Fruit fly (Drosophila melanogaster): ENCODE measurements around the gene Mnr.

The Mnr gene

dm6 chrX:21306485-21307142 lies 25.6 kb upstream of the Mnr start, which contains the start of gene Abca3 (continued):
- TF ChIP-seq ssp (GFP tag; IDR thresholded peaks at IDR 0.05) (no peak), slbo (GFP tag; IDR thresholded peaks at IDR 0.05) (peak; percentile 76), CG1529 (GFP tag; optimal IDR thresholded peaks at IDR 0.05) (no peak), CG1647 (GFP tag; optimal IDR thresholded peaks at IDR 0.05) (peak; percentile 20), ranshi (GFP tag; IDR thresholded peaks at IDR 0.05) (no peak; the same call in 1 of the 2 replicates), hkb (optimal IDR thresholded peaks at IDR 0.05) (peak; percentile 47), hkb (GFP tag; IDR thresholded peaks at IDR 0.05) (peak; percentile 41; the same call in 1 of the 2 replicates), CG11504 (tag; optimal IDR thresholded peaks at IDR 0.05) (peak; percentile 66), tgo (GFP tag; IDR thresholded peaks at IDR 0.05) (peak; percentile 47; the same call in 2 of the 3 replicates), Nf-YC (tag; optimal IDR thresholded peaks at IDR 0.05) (peak; percentile 73), Lhr (GFP tag; optimal IDR thresholded peaks at IDR 0.05) (no peak), Neu2 (GFP tag; optimal IDR thresholded peaks at IDR 0.05; ENCODE audit: borderline replicate concordance) (no peak), danr (GFP tag; IDR thresholded peaks at IDR 0.05) (0 out of 2 replicates have a peak, but pooled peaks have one; percentile 18), CG17802 (tag; optimal IDR thresholded peaks at IDR 0.05) (no peak), Dfd (GFP tag; optimal IDR thresholded peaks at IDR 0.05) (no peak), Awh (GFP tag; IDR thresholded peaks at IDR 0.05) (no peak), phol (tag; optimal IDR thresholded peaks at IDR 0.05) (peak; percentile 64), Mrtf (GFP tag; IDR thresholded peaks at IDR 0.05) (no peak), CG30431 (GFP tag; optimal IDR thresholded peaks at IDR 0.05) (peak; percentile 13), scrt (GFP tag; optimal IDR thresholded peaks at IDR 0.05) (peak; percentile 66), Lpt (GFP tag; optimal IDR thresholded peaks at IDR 0.05) (no peak), Dad (GFP tag; optimal IDR thresholded peaks at IDR 0.05) (peak; percentile 32), fru (optimal IDR thresholded peaks at IDR 0.05) (no peak), br (optimal IDR thresholded peaks at IDR 0.05) (no peak), corto (GFP tag; optimal IDR thresholded peaks at IDR 0.05) (no peak), CG2678 (tag; optimal IDR thresholded peaks at IDR 0.05) (peak; percentile 83), pros (GFP tag; optimal IDR thresholded peaks at IDR 0.05) (no peak), sens (GFP tag) (peak; percentile 93), CkIIα-i1 (GFP tag; IDR thresholded peaks at IDR 0.05) (no peak), lilli (GFP tag; optimal IDR thresholded peaks at IDR 0.05) (peak; percentile 60), ewg (GFP tag; optimal IDR thresholded peaks at IDR 0.05) (peak; percentile 11), btn (GFP tag; optimal IDR thresholded peaks at IDR 0.05) (peak; percentile 10), CG6689 (GFP tag; IDR thresholded peaks at IDR 0.05) (no peak; the same call in 1 of the 2 replicates), CG3847 (GFP tag; IDR thresholded peaks at IDR 0.05) (no peak; the same call in none of the 2 replicates), hth (optimal IDR thresholded peaks at IDR 0.05) (no peak), CG10543 (GFP tag; optimal IDR thresholded peaks at IDR 0.05) (peak; percentile 78), CG10147 (GFP tag; optimal IDR thresholded peaks at IDR 0.05) (peak; percentile 80), Optix (GFP tag; IDR thresholded peaks at IDR 0.05) (no peak), CG12744 (GFP tag; optimal IDR thresholded peaks at IDR 0.05) (peak; percentile 30), CG11247 (GFP tag; IDR thresholded peaks at IDR 0.05) (peak; percentile 40; the same call in 1 of the 2 replicates), CG7372 (GFP tag; IDR thresholded peaks at IDR 0.05) (peak; percentile 70), Tbp (GFP tag; optimal IDR thresholded peaks at IDR 0.05) (no peak), zf30C (GFP tag; optimal IDR thresholded peaks at IDR 0.05) (no peak), sima (GFP tag; optimal IDR thresholded peaks at IDR 0.05) (no peak), Sry-β (GFP tag; optimal IDR thresholded peaks at IDR 0.05) (peak; percentile 97), CG9817 (tag; optimal IDR thresholded peaks at IDR 0.05) (peak; percentile 69), ham (GFP tag; IDR thresholded peaks at IDR 0.05) (no peak), Rfx (GFP tag; IDR thresholded peaks at IDR 0.05) (peak; percentile 82), HmgD (GFP tag; optimal IDR thresholded peaks at IDR 0.05) (peak; percentile 13), Dip2 (GFP tag; IDR thresholded peaks at IDR 0.05) (no peak), Sox100B (GFP tag; optimal IDR thresholded peaks at IDR 0.05) (no peak), gsb-n (tag; optimal IDR thresholded peaks at IDR 0.05) (peak; percentile 23)

All from whole organism, embryonic.